Worm (Caenorhabditis elegans) whole organism, L2 larva: ENCODE results near the gene clec-75.

ENCODE experiments used
- ama-1 ChIP-seq: fragments of 150-350 bp; optimal IDR thresholded peaks from 2 replicates; lab custom pipeline; 2018; ENCODE audit warnings: inconsistent platforms
- ceh-16 ChIP-seq: fragments of 150-350 bp; optimal IDR thresholded peaks from 2 replicates; lab custom pipeline; 2014; ENCODE audit warnings: missing biosample characterization, missing genetic modification characterization
- elt-1 ChIP-seq: fragments of 150-350 bp; optimal IDR thresholded peaks from 2 replicates; lab custom pipeline; 2014; ENCODE audit warnings: missing biosample characterization, missing genetic modification characterization
- fos-1 ChIP-seq: fragments of 150-350 bp; optimal IDR thresholded peaks from 2 replicates; lab custom pipeline; 2014; ENCODE audit warnings: missing biosample characterization, missing genetic modification characterization
- lin-13 ChIP-seq: fragments of 150-350 bp; optimal IDR thresholded peaks from 2 replicates; lab custom pipeline; 2014; ENCODE audit warnings: missing biosample characterization, missing genetic modification reagents, missing genetic modification characterization
- nhr-11 ChIP-seq: fragments of 150-350 bp; optimal IDR thresholded peaks from 2 replicates; lab custom pipeline; 2014; ENCODE audit warnings: missing biosample characterization, missing genetic modification characterization
- nhr-21 ChIP-seq: fragments of 150-350 bp; optimal IDR thresholded peaks from 2 replicates; lab custom pipeline; 2014; ENCODE audit warnings: missing biosample characterization, missing genetic modification characterization
- nhr-237 ChIP-seq: fragments of 150-350 bp; optimal IDR thresholded peaks from 2 replicates; lab custom pipeline; 2014; ENCODE audit warnings: missing biosample characterization, missing genetic modification characterization
- unc-39 ChIP-seq: fragments of 150-350 bp; optimal IDR thresholded peaks from 2 replicates; lab custom pipeline; 2014; ENCODE audit warnings: missing biosample characterization, missing genetic modification characterization
- unc-62 ChIP-seq: fragments of 150-350 bp; optimal IDR thresholded peaks from 2 replicates; lab custom pipeline; 2014; ENCODE audit warnings: missing biosample characterization, missing genetic modification reagents, missing genetic modification characterization

- TF ChIP-seq ama-1 (no peak), fos-1 (no peak), lin-13 (GFP tag; lab: Kevin White, UChicago) (no peak), unc-39 (tag; lab: Kevin White, UChicago) (no peak), elt-1 (no peak), nhr-21 (no peak), nhr-237 (tag; lab: Kevin White, UChicago) (no peak), ceh-16 (tag; lab: Kevin White, UChicago) (no peak), unc-62 (no peak), nhr-11 (tag; lab: Kevin White, UChicago) (no peak)
Observed at ce11 chrIV:3998517-3998916, 38.0 kb downstream of the clec-75 start, which contains the start of gene F47C12.8.
